Fruit fly (Drosophila melanogaster): ENCODE results near the gene Mgat4b.

The Mgat4b gene

dm6 chr3L:14775711-14776660 lies 6.9 kb upstream of the Mgat4b start, which contains the start of gene mop (continued):
- TF ChIP-seq CG6854 (GFP tag; optimal IDR thresholded peaks at IDR 0.05): peak; percentile 32
- TF ChIP-seq vri (GFP tag; optimal IDR thresholded peaks at IDR 0.05): no peak
- no peak for TF ChIP-seq CG32006 (GFP tag; optimal IDR thresholded peaks at IDR 0.05)
- no peak for TF ChIP-seq Blimp-1 (GFP tag; optimal IDR thresholded peaks at IDR 0.05)
- no peak for TF ChIP-seq CG6276 (GFP tag; optimal IDR thresholded peaks at IDR 0.05)
- no peak for TF ChIP-seq Ets21C (GFP tag; optimal IDR thresholded peaks at IDR 0.05)
- no peak for TF ChIP-seq dsx (GFP tag; optimal IDR thresholded peaks at IDR 0.05; ENCODE audit: poor library complexity, severe bottlenecking)
- no peak for TF ChIP-seq CG1621 (tag; optimal IDR thresholded peaks at IDR 0.05)
- no peak for TF ChIP-seq Sox14 (GFP tag; optimal IDR thresholded peaks at IDR 0.05)

- no peak for TF ChIP-seq CG7368 (GFP tag; optimal IDR thresholded peaks at IDR 0.05)
- TF ChIP-seq CG6792 (GFP tag; optimal IDR thresholded peaks at IDR 0.05): peak; percentile 48
- peak; percentile 13 for TF ChIP-seq svp (GFP tag)
- no peak for TF ChIP-seq CG10669 (GFP tag; optimal IDR thresholded peaks at IDR 0.05)
- no peak for TF ChIP-seq Sox102F (GFP tag; optimal IDR thresholded peaks at IDR 0.05)
- no peak for TF ChIP-seq CG6854 (GFP tag; optimal IDR thresholded peaks at IDR 0.05)
- TF ChIP-seq eg (GFP tag; IDR thresholded peaks at IDR 0.05): no peak; the same call in 2 of the 3 replicates
- no peak for TF ChIP-seq CG15336 (GFP tag; IDR thresholded peaks at IDR 0.05)
- TF ChIP-seq CG8319 (GFP tag; optimal IDR thresholded peaks at IDR 0.05): no peak
- TF ChIP-seq Sox14 (GFP tag; optimal IDR thresholded peaks at IDR 0.05): peak; percentile 25
- TF ChIP-seq fkh (GFP tag; optimal IDR thresholded peaks at IDR 0.05): peak; percentile 97
- TF ChIP-seq Ets21C (GFP tag; optimal IDR thresholded peaks at IDR 0.05): peak; percentile 10
- TF ChIP-seq dac (GFP tag; optimal IDR thresholded peaks at IDR 0.05): no peak
- no peak for TF ChIP-seq Smox (GFP tag; optimal IDR thresholded peaks at IDR 0.05)
- peak; percentile 22 for TF ChIP-seq lz (GFP tag; optimal IDR thresholded peaks at IDR 0.05)
- peak; percentile 55 for TF ChIP-seq CG8632 (GFP tag; optimal IDR thresholded peaks at IDR 0.05)
- TF ChIP-seq pdm3 (GFP tag; optimal IDR thresholded peaks at IDR 0.05): no peak
- TF ChIP-seq cyc (GFP tag; optimal IDR thresholded peaks at IDR 0.05): peak; percentile 7
- no peak for TF ChIP-seq Eip78C (GFP tag)
- TF ChIP-seq CG9139 (GFP tag; optimal IDR thresholded peaks at IDR 0.05): no peak
- no peak for TF ChIP-seq net (GFP tag; optimal IDR thresholded peaks at IDR 0.05)
- TF ChIP-seq vri (GFP tag; optimal IDR thresholded peaks at IDR 0.05): peak; percentile 40
- peak; percentile 35 for TF ChIP-seq acj6 (GFP tag; optimal IDR thresholded peaks at IDR 0.05)
- TF ChIP-seq CG3919 (GFP tag; optimal IDR thresholded peaks at IDR 0.05): no peak
- TF ChIP-seq CG6808 (GFP tag; optimal IDR thresholded peaks at IDR 0.05): no peak
- TF ChIP-seq fd59A (GFP tag; optimal IDR thresholded peaks at IDR 0.05): no peak
- TF ChIP-seq achi (GFP tag; optimal IDR thresholded peaks at IDR 0.05): no peak
- no peak for TF ChIP-seq Ets96B (tag; optimal IDR thresholded peaks at IDR 0.05)
- no peak for TF ChIP-seq CG4318 (GFP tag; optimal IDR thresholded peaks at IDR 0.05)
- TF ChIP-seq CG3032 (tag; optimal IDR thresholded peaks at IDR 0.05): peak; percentile 8
- no peak for TF ChIP-seq CG6276 (GFP tag; optimal IDR thresholded peaks at IDR 0.05)
- no peak for TF ChIP-seq CG8119 (GFP tag; IDR thresholded peaks at IDR 0.05)
- TF ChIP-seq spab (GFP tag; optimal IDR thresholded peaks at IDR 0.05): no peak
- TF ChIP-seq Eip75B (GFP tag; optimal IDR thresholded peaks at IDR 0.05): no peak
- TF ChIP-seq CG16779 (tag; optimal IDR thresholded peaks at IDR 0.05): no peak
- no peak for TF ChIP-seq CG11902 (GFP tag; optimal IDR thresholded peaks at IDR 0.05)
- TF ChIP-seq CG6163 (GFP tag; IDR thresholded peaks at IDR 0.05): no peak
- TF ChIP-seq OdsH (GFP tag; optimal IDR thresholded peaks at IDR 0.05): no peak
- no peak for TF ChIP-seq dsx (GFP tag; optimal IDR thresholded peaks at IDR 0.05; ENCODE audit: poor library complexity, severe bottlenecking)
- no peak for TF ChIP-seq Eip93F (GFP tag; optimal IDR thresholded peaks at IDR 0.05)
- peak; percentile 62 for TF ChIP-seq esn (GFP tag; optimal IDR thresholded peaks at IDR 0.05)
- TF ChIP-seq CG32006 (GFP tag; optimal IDR thresholded peaks at IDR 0.05): no peak
Observed at dm6 chr3L:14761837-14762785, 7.0 kb downstream of the Mgat4b start, which contains the start of the genes Tsen34 and Mgat4a. Gene Tsen34 (minus strand): TSS chr3L:14761844. Gene Mgat4a (plus strand): TSS chr3L:14762028.
